Worm (Caenorhabditis elegans) whole organism, midembryonic: ENCODE data around the gene fipr-15.

Experiments used
- T22C8.4 ChIP-seq: fragments of 200-800 bp; sonication (Bioruptor generic); IDR thresholded peaks from 2 replicates; pipeline ENCODE4 v1.3.6; 2022; ENCODE audit warnings: missing genetic modification characterization, missing compliant biosample characterization
- cog-1 ChIP-seq: sonication (generic microtip); optimal IDR thresholded peaks from 2 replicates; lab custom pipeline; 2016; ENCODE audit warnings: missing genetic modification characterization, missing compliant biosample characterization
- flt-1 ChIP-seq: fragments of 200-800 bp; sonication (Bioruptor generic); IDR thresholded peaks from 2 replicates; pipeline ENCODE4 v1.3.6; 2022; ENCODE audit warnings: missing genetic modification characterization, missing compliant biosample characterization
- klf-2 ChIP-seq: fragments of 200-800 bp; sonication (Bioruptor generic); conservative IDR thresholded peaks from 2 replicates; pipeline ENCODE4 v1.3.6; 2022; ENCODE audit warnings: missing genetic modification reagents, missing genetic modification characterization, missing compliant biosample characterization
- med-1 ChIP-seq: sonication (generic microtip); optimal IDR thresholded peaks from 2 replicates; lab custom pipeline; 2017; ENCODE audit warnings: missing genetic modification characterization, mild to moderate bottlenecking, missing compliant biosample characterization, antibody characterized with exemption, missing genetic modification reagents; ENCODE audit not compliant: insufficient read depth
- ref-1 ChIP-seq: fragments of 200-800 bp; sonication (Bioruptor generic); conservative IDR thresholded peaks from 2 replicates; pipeline ENCODE4 v1.3.6; 2022; ENCODE audit warnings: missing genetic modification reagents, missing genetic modification characterization, missing compliant biosample characterization
- tab-1 ChIP-seq: fragments of 200-800 bp; sonication (Bioruptor generic); IDR thresholded peaks from 2 replicates; pipeline ENCODE4 v1.3.6; 2022; ENCODE audit warnings: missing genetic modification characterization, missing compliant biosample characterization
- ztf-23 ChIP-seq: fragments of 200-800 bp; sonication (Bioruptor generic); IDR thresholded peaks from 2 replicates; pipeline ENCODE4 v1.3.6; 2022; ENCODE audit warnings: missing genetic modification reagents, missing genetic modification characterization, missing compliant biosample characterization
- ztf-29 ChIP-seq: fragments of 200-800 bp; sonication (Bioruptor generic); IDR thresholded peaks from 2 replicates; pipeline ENCODE4 v1.3.6; 2022; ENCODE audit warnings: missing genetic modification reagents, missing genetic modification characterization, missing compliant biosample characterization

Gene fipr-15

DNA sequence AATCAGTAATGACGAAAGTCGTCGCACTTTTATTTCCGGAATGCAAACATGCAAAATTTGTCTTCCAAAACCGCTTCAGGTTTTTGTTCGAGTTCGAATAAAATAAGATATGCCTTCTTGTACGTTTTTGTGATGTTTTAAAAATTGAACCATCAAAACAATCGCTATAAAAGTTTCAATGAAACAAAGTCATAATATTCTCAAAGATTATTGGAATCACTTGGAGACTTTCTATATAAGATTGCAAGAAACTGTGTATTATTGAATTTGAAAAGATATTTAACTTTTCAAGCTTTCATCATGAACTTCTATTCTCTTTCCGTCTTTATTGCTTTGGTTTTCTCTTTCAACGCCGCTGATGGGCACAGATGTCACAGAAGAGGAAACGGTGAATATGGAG is 3.5 kb upstream of the fipr-15 start, which contains the start of gene fipr-14:
fipr-14 (plus strand) TSS at position 301 of the 400 bp plus-strand sequence.
- no peak for TF ChIP-seq ref-1 (GFP tag; lab: Robert Waterston, UW)
- no peak for TF ChIP-seq cog-1 (tag; lab: Kevin White, UChicago)
- TF ChIP-seq flt-1 (GFP tag; lab: Robert Waterston, UW) = no peak
- TF ChIP-seq T22C8.4 (GFP tag; lab: Robert Waterston, UW) = no peak
- no peak for TF ChIP-seq med-1 (GFP tag; lab: Kevin White, UChicago)
- no peak for TF ChIP-seq klf-2 (GFP tag; lab: Robert Waterston, UW)
- no peak for TF ChIP-seq ztf-29 (GFP tag; lab: Robert Waterston, UW)
- TF ChIP-seq tab-1 (GFP tag; lab: Robert Waterston, UW) = no peak
- no peak for TF ChIP-seq ztf-23

DNA sequence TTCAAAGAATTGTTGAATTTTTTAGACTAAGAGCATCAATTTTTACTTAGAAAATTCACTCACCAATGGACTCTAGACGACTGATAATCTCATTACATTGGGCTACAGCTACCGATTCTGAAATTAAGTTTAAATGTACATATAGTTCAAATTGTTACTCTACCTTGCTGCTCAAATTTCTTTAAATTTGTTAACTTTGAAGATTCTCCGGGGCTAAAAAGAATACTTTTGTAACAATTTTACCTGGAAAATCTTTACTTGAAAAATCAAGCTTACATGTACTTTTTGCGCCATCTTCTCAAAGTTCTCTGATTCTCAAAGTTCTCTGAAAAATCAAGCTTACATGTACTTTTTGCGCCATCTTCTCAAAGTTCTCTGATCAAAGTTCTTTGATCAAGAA is 822 bp upstream of the fipr-15 start, which contains the start of gene sdz-13:
sdz-13 (minus strand) TSS at position 101 of the 400 bp plus-strand sequence.
- TF ChIP-seq med-1 (GFP tag; lab: Kevin White, UChicago) (no peak), ref-1 (GFP tag; lab: Robert Waterston, UW) (no peak), T22C8.4 (GFP tag; lab: Robert Waterston, UW) (no peak)

DNA sequence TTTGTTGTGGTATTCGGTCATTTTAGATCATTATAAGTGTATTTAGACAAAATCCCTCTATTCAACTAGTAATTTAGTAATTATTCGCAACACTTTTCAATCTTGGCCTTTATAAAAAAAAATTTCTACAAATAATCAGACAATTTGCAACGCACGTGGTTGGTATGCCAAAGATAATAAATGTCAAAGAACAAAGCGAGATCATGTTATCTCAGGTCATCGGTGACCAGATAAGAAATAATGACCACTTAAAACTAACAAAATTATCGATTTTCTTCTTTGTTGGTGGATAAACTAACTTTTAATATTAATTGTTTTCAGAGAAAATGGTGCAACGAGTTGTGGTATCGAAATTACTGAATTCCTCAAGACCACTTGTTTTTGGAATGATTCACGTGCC is 866 bp downstream of the fipr-15 start, which contains the start of gene F13E9.13:
F13E9.13 (plus strand) TSS at position 317 of the 400 bp plus-strand sequence.
- TF ChIP-seq T22C8.4 (GFP tag; lab: Robert Waterston, UW) (no peak), tab-1 (GFP tag; lab: Robert Waterston, UW) (no peak), klf-2 (GFP tag; lab: Robert Waterston, UW) (no peak), flt-1 (GFP tag; lab: Robert Waterston, UW) (no peak), ztf-23 (no peak), ztf-29 (GFP tag; lab: Robert Waterston, UW) (no peak), med-1 (GFP tag; lab: Kevin White, UChicago) (no peak), ref-1 (GFP tag; lab: Robert Waterston, UW) (no peak), cog-1 (tag; lab: Kevin White, UChicago) (no peak)

DNA sequence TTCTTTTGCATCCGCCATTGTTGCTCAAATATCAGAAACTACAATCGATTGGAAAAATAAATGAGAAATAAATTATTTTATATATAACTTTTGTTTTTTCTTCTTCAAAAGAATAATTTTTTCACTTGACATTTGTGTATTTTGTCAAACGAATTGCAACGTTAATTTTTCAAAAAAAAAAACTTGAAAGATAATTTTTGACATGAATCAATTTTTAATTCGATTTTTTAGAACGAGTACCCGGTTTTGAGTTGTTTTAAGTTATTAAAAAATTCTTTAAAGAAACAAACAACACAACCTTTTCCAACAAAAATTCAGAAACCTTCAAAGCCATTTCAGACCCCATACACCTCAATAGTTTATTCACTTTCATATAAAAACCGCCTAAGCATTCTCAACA is 3.9 kb downstream of the fipr-15 start, which contains the start of gene F13E9.5:
F13E9.5 (minus strand) TSS at position 101 of the 400 bp plus-strand sequence.
- TF ChIP-seq flt-1 (GFP tag; lab: Robert Waterston, UW) (no peak), tab-1 (GFP tag; lab: Robert Waterston, UW) (no peak)

DNA sequence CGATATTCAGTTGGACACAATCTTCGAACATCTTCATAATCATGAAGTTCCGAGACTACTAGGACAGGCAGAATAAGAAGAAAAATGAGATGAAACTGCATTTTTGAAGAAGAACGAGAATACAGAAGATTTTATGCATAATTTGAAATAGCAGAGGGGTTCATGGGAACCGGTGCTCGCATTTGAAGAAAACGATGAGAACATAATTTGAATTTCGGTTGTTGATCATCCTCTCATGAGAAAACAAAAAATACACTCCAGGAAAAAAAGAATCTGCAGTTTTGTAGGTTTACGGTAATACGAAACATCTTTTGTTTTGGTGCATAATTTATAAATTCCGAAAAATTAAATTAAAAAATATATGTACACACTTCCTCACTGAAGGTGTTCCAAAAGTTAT is 5.6 kb downstream of the fipr-15 start, which contains the start of gene srlf-11:
srlf-11 (minus strand) TSS at position 101 of the 400 bp plus-strand sequence.
- TF ChIP-seq cog-1 (tag; lab: Kevin White, UChicago) (no peak), ref-1 (GFP tag; lab: Robert Waterston, UW) (no peak), tab-1 (GFP tag; lab: Robert Waterston, UW) (no peak), ztf-23 (no peak), ztf-29 (GFP tag; lab: Robert Waterston, UW) (no peak), T22C8.4 (GFP tag; lab: Robert Waterston, UW) (no peak)

DNA sequence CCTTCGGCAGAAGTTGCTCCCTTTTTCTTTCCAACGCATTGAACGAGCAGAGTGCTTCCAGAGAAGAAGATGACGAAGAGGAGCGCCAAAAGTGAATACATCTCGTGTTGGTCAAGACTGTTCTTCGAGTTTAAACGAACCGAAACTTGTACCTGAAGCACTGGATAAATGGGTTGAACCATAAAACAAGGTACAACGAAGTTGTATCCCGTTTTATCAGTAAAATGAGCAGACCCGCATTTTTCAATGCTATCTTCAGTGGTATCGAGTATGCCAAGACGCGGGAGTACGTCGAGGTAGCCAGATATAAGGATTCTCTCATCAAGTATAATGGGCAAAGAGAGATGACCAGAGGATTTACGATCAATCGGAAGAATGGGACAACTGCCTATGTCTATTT is 6.9 kb downstream of the fipr-15 start, which contains the start of gene F13E9.16:
F13E9.16 (minus strand) TSS at position 101 of the 400 bp plus-strand sequence.
- no peak for TF ChIP-seq tab-1 (GFP tag; lab: Robert Waterston, UW)
- no peak for TF ChIP-seq ztf-29 (GFP tag; lab: Robert Waterston, UW)
- no peak for TF ChIP-seq flt-1 (GFP tag; lab: Robert Waterston, UW)
- no peak for TF ChIP-seq ztf-23
- TF ChIP-seq T22C8.4 (GFP tag; lab: Robert Waterston, UW) = no peak
- TF ChIP-seq cog-1 (tag; lab: Kevin White, UChicago) = no peak
- no peak for TF ChIP-seq klf-2 (GFP tag; lab: Robert Waterston, UW)
- no peak for TF ChIP-seq med-1 (GFP tag; lab: Kevin White, UChicago)
- no peak for TF ChIP-seq ref-1 (GFP tag; lab: Robert Waterston, UW)

DNA sequence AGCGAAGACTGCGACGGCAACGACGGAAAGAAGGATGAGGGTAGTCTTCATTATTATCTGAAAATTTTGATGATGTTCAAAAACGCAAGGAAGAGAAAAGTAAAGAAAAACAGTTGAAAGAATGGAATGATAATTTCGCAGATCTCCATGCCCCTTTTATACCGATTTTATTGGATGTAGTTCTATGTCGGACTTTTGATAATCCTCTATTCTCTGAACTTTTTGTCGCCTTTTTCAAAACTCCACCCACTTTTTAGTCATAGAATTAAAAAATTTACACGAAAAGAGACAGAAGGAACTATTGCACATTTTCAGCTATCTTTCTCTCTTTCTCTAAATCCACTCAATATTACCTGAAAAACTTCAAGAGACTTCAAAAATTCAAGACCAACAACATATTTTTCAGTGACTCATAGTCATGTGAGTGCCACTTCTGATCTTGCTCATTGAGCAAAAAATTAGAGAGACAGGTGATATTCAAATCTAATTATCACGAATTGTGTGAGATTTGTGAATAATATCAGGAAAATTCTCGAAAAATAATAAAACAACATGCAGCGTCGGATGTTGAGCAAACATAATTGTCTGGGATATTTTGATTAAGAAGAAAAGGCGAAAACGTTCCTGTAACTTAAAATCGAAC is 9.6 kb downstream of the fipr-15 start, which contains the start of gene F13E9.15:
F13E9.15 (minus strand) TSS at position 51 of the 643 bp plus-strand sequence.
- no peak for TF ChIP-seq T22C8.4 (GFP tag; lab: Robert Waterston, UW)
- TF ChIP-seq cog-1 (tag; lab: Kevin White, UChicago) = no peak
- TF ChIP-seq ref-1 (GFP tag; lab: Robert Waterston, UW) = no peak
- no peak for TF ChIP-seq ztf-23
- TF ChIP-seq ztf-29 (GFP tag; lab: Robert Waterston, UW) = no peak
- TF ChIP-seq flt-1 (GFP tag; lab: Robert Waterston, UW) = no peak
- no peak for TF ChIP-seq tab-1 (GFP tag; lab: Robert Waterston, UW)
- no peak for TF ChIP-seq med-1 (GFP tag; lab: Kevin White, UChicago)
- no peak for TF ChIP-seq klf-2 (GFP tag; lab: Robert Waterston, UW)

DNA sequence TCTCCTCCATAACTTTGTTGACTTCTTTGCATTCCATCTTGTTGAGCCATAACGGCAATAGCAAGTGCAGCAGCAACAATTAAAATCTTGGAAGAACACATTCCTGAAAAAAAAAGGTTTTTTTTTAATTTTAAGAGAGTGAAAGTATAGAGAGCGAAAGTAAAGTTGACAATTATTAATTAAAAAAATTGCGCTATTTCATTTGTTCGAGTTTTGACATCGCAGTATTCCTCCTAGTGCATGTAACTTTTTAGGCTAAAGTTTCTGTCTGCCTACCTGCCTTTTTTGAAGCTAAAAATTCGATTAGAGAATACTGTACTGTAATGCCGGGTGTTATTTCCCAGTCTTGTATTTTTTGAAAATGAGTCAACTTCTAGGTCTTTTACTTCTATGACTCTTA is 11.6 kb downstream of the fipr-15 start, which contains the start of gene srlf-12:
srlf-12 (minus strand) TSS at position 101 of the 400 bp plus-strand sequence.
- no peak for TF ChIP-seq med-1 (GFP tag; lab: Kevin White, UChicago)
- no peak for TF ChIP-seq T22C8.4 (GFP tag; lab: Robert Waterston, UW)
- no peak for TF ChIP-seq tab-1 (GFP tag; lab: Robert Waterston, UW)

DNA sequence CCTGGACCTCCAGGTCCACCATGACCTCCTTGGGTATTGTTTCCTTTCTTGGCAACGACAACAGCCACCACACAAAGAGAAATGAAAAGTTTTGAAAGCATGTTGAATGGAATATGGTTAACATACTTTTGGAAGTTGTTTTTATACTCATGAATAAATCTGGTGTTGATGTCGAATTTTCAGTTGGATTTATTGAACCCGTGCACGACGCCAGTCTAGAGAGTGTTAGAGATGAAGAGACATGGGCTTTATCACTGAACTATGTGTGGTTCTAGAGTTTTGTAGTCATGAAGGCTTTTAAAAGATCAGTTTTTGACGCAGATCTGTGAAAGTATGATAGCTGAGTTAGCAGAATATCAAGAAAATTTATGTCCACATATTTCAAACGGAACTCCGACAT is 13.9 kb downstream of the fipr-15 start, which contains the start of gene srlf-14:
srlf-14 (minus strand) TSS at position 101 of the 400 bp plus-strand sequence.
- TF ChIP-seq flt-1 (GFP tag; lab: Robert Waterston, UW) (no peak), med-1 (GFP tag; lab: Kevin White, UChicago) (no peak)
